Fruit fly (Drosophila melanogaster): ENCODE data around the gene Trf4-2.

Trf4-2 gene

dm6 chr3R:24935758-24936157 is 10.7 kb downstream of the Trf4-2 start:
- TF ChIP-seq EcR (GFP tag; optimal IDR thresholded peaks at IDR 0.05) (no peak), usp (GFP tag; optimal IDR thresholded peaks at IDR 0.05) (no peak), Dll (optimal IDR thresholded peaks at IDR 0.05) (no peak), psq (optimal IDR thresholded peaks at IDR 0.05) (no peak), pan (optimal IDR thresholded peaks at IDR 0.05) (no peak), CG8478 (optimal IDR thresholded peaks at IDR 0.05) (no peak)

- TF ChIP-seq pan (optimal IDR thresholded peaks at IDR 0.05) (no peak), psq (optimal IDR thresholded peaks at IDR 0.05) (no peak), CG8478 (optimal IDR thresholded peaks at IDR 0.05) (no peak), Dll (optimal IDR thresholded peaks at IDR 0.05) (no peak), EcR (GFP tag; optimal IDR thresholded peaks at IDR 0.05) (no peak), usp (GFP tag; optimal IDR thresholded peaks at IDR 0.05) (no peak)
Measured at dm6 chr3R:24938049-24938448, 13.0 kb downstream of the Trf4-2 start, which contains the start of gene Osbp. TSS of gene Osbp (minus strand) at chr3R:24938222.

- no peak for TF ChIP-seq CG8478 (optimal IDR thresholded peaks at IDR 0.05)
- no peak for TF ChIP-seq EcR (GFP tag; optimal IDR thresholded peaks at IDR 0.05)
- TF ChIP-seq pan (optimal IDR thresholded peaks at IDR 0.05): no peak
- TF ChIP-seq Dll (optimal IDR thresholded peaks at IDR 0.05): no peak
- no peak for TF ChIP-seq usp (GFP tag; optimal IDR thresholded peaks at IDR 0.05)
- TF ChIP-seq psq (optimal IDR thresholded peaks at IDR 0.05): no peak
Measured at dm6 chr3R:24944920-24945853, 20.2 kb downstream of the Trf4-2 start, which contains the start of the genes ssh and Nmnat. TSS of gene ssh (minus strand) at chr3R:24944956. TSS of gene Nmnat (plus strand) at chr3R:24945237.

dm6 chr3R:24947332-24947731 is 22.3 kb downstream of the Trf4-2 start, which contains the start of gene mah:
TSS of gene mah (plus strand) at chr3R:24947632.
- TF ChIP-seq Dll (optimal IDR thresholded peaks at IDR 0.05): no peak
- TF ChIP-seq psq (optimal IDR thresholded peaks at IDR 0.05): no peak
- no peak for TF ChIP-seq EcR (GFP tag; optimal IDR thresholded peaks at IDR 0.05)
- no peak for TF ChIP-seq CG8478 (optimal IDR thresholded peaks at IDR 0.05)
- TF ChIP-seq pan (optimal IDR thresholded peaks at IDR 0.05): no peak
- TF ChIP-seq usp (GFP tag; optimal IDR thresholded peaks at IDR 0.05): no peak

dm6 chr3R:24953152-24953551 is 28.1 kb downstream of the Trf4-2 start:
- TF ChIP-seq psq (optimal IDR thresholded peaks at IDR 0.05) (no peak), usp (GFP tag; optimal IDR thresholded peaks at IDR 0.05) (no peak), CG8478 (optimal IDR thresholded peaks at IDR 0.05) (no peak), EcR (GFP tag; optimal IDR thresholded peaks at IDR 0.05) (no peak), pan (optimal IDR thresholded peaks at IDR 0.05) (no peak), Dll (optimal IDR thresholded peaks at IDR 0.05) (no peak)

- TF ChIP-seq pan (optimal IDR thresholded peaks at IDR 0.05): no peak
- TF ChIP-seq usp (GFP tag; optimal IDR thresholded peaks at IDR 0.05): no peak
Measured at dm6 chr3R:24962470-24962869, 37.5 kb downstream of the Trf4-2 start.

dm6 chr3R:24965403-24965802 is 40.4 kb downstream of the Trf4-2 start:
- TF ChIP-seq pan (optimal IDR thresholded peaks at IDR 0.05) (no peak), psq (optimal IDR thresholded peaks at IDR 0.05) (no peak), EcR (GFP tag; optimal IDR thresholded peaks at IDR 0.05) (no peak), CG8478 (optimal IDR thresholded peaks at IDR 0.05) (no peak), usp (GFP tag; optimal IDR thresholded peaks at IDR 0.05) (no peak), Dll (optimal IDR thresholded peaks at IDR 0.05) (no peak)

- TF ChIP-seq EcR (GFP tag; optimal IDR thresholded peaks at IDR 0.05): no peak
- TF ChIP-seq CG8478 (optimal IDR thresholded peaks at IDR 0.05): no peak
- TF ChIP-seq Dll (optimal IDR thresholded peaks at IDR 0.05): no peak
- TF ChIP-seq pan (optimal IDR thresholded peaks at IDR 0.05): no peak
- TF ChIP-seq psq (optimal IDR thresholded peaks at IDR 0.05): no peak
- no peak for TF ChIP-seq usp (GFP tag; optimal IDR thresholded peaks at IDR 0.05)
Measured at dm6 chr3R:24966578-24966977, 41.6 kb downstream of the Trf4-2 start.

dm6 chr3R:24968015-24968414 is 43.0 kb downstream of the Trf4-2 start:
- TF ChIP-seq psq (optimal IDR thresholded peaks at IDR 0.05) (no peak), usp (GFP tag; optimal IDR thresholded peaks at IDR 0.05) (no peak), EcR (GFP tag; optimal IDR thresholded peaks at IDR 0.05) (no peak), CG8478 (optimal IDR thresholded peaks at IDR 0.05) (no peak), Dll (optimal IDR thresholded peaks at IDR 0.05) (no peak), pan (optimal IDR thresholded peaks at IDR 0.05) (no peak)

dm6 chr3R:24968888-24969287 is 43.9 kb downstream of the Trf4-2 start:
- no peak for TF ChIP-seq usp (GFP tag; optimal IDR thresholded peaks at IDR 0.05)
- no peak for TF ChIP-seq psq (optimal IDR thresholded peaks at IDR 0.05)
- TF ChIP-seq CG8478 (optimal IDR thresholded peaks at IDR 0.05): no peak
- TF ChIP-seq pan (optimal IDR thresholded peaks at IDR 0.05): no peak
- no peak for TF ChIP-seq EcR (GFP tag; optimal IDR thresholded peaks at IDR 0.05)
- TF ChIP-seq Dll (optimal IDR thresholded peaks at IDR 0.05): no peak

- TF ChIP-seq CG8478 (optimal IDR thresholded peaks at IDR 0.05) (no peak), psq (optimal IDR thresholded peaks at IDR 0.05) (no peak), Dll (optimal IDR thresholded peaks at IDR 0.05) (no peak)
Measured at dm6 chr3R:24970323-24971067, 45.5 kb downstream of the Trf4-2 start.

Measured in whole organism.